Worm (Caenorhabditis elegans): ENCODE measurements around the gene str-164.

- TF ChIP-seq nhr-11 (tag; optimal IDR thresholded peaks at IDR 0.05) (no peak), eyg-1 (tag; optimal IDR thresholded peaks at IDR 0.05) (no peak), nfya-1 (tag; optimal IDR thresholded peaks at IDR 0.05) (no peak), lin-11 (tag; optimal IDR thresholded peaks at IDR 0.05) (no peak), tbx-2 (tag; optimal IDR thresholded peaks at IDR 0.05) (no peak), sox-2 (GFP tag; IDR thresholded peaks at IDR 0.05) (no peak), ceh-9 (tag; optimal IDR thresholded peaks at IDR 0.05) (no peak), dmd-4 (tag; optimal IDR thresholded peaks at IDR 0.05; ENCODE audit: borderline replicate concordance) (no peak), pat-9 (tag; optimal IDR thresholded peaks at IDR 0.05) (no peak), che-1 (tag; optimal IDR thresholded peaks at IDR 0.05) (no peak), C08G9.2 (tag; optimal IDR thresholded peaks at IDR 0.05) (no peak), ceh-31 (tag; optimal IDR thresholded peaks at IDR 0.05) (no peak), unc-86 (tag; optimal IDR thresholded peaks at IDR 0.05) (no peak), pqm-1 (tag; optimal IDR thresholded peaks at IDR 0.05) (no peak)
Measured at ce11 chrIV:4913090-4913489, 47.4 kb upstream of the str-164 start, which contains the start of gene str-156.

Data from whole organism, late embryonic.